Worm (Caenorhabditis elegans): ENCODE measurements around the gene B0303.4.

B0303.4 gene

DNA sequence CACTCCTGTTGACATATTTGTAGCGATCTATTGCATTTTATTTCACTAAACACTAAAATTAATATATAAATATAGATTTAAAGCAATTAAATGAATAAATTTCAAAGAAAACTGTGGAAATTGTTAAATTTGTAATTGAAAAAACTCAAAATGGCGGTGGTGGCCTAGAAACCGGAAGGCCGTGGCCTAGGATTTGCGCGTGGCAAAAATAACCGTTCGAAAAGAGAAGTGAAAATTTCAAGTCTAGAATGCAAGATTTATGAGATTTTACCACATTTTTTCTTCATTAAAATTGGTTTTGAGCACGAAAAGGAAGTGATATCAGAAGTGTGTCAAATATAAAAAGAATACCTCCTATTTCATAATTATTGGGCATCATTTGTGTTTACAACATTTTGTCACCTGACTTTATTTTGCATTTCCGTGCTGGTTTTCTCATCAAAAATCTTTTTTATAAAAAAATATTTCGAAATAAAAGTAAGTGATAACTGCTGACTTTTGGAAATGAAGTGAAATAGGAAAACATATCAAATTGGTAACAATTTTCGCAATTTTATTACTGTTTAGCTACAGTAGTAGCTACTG, 5.9 kb upstream of the B0303.4 start, which contains the start of gene fli-1:
Gene fli-1 (minus strand): TSS at position 58 of the 585 bp plus-strand sequence.
- peak; percentile 88 for TF ChIP-seq xnd-1 (tag; optimal IDR thresholded peaks at IDR 0.05)
- TF ChIP-seq lin-35 (GFP tag; optimal IDR thresholded peaks at IDR 0.05) = no peak
- no peak for TF ChIP-seq lin-40 (tag; optimal IDR thresholded peaks at IDR 0.05)
- no peak for TF ChIP-seq mel-28 (tag; optimal IDR thresholded peaks at IDR 0.05; ENCODE audit: borderline replicate concordance)
- peak; percentile 85 for TF ChIP-seq lin-54 (GFP tag; optimal IDR thresholded peaks at IDR 0.05)
- no peak for TF ChIP-seq nhr-179 (tag; optimal IDR thresholded peaks at IDR 0.05)
- peak; percentile 64; the same call in 1 of the 2 replicates for TF ChIP-seq lir-1 (GFP tag; conservative IDR thresholded peaks at IDR 0.05)
- no peak for TF ChIP-seq hlh-12 (tag; optimal IDR thresholded peaks at IDR 0.05)
- TF ChIP-seq unc-62 (GFP tag; optimal IDR thresholded peaks at IDR 0.05) = no peak
- no peak for TF ChIP-seq sdz-38 (tag; optimal IDR thresholded peaks at IDR 0.05)
- no peak for TF ChIP-seq lag-1 (GFP tag; IDR thresholded peaks at IDR 0.05)
- no peak for TF ChIP-seq C06A6.2 (GFP tag; conservative IDR thresholded peaks at IDR 0.05)
- no peak for TF ChIP-seq ztf-26 (tag; optimal IDR thresholded peaks at IDR 0.05)
- TF ChIP-seq nhr-27 (tag; optimal IDR thresholded peaks at IDR 0.05) = no peak
- TF ChIP-seq egl-44 (GFP tag; IDR thresholded peaks at IDR 0.05) = no peak
- no peak for TF ChIP-seq fkh-3 (tag; optimal IDR thresholded peaks at IDR 0.05)
- peak; percentile 76 for TF ChIP-seq ceh-91 (GFP tag; IDR thresholded peaks at IDR 0.05)
- TF ChIP-seq ama-1 (optimal IDR thresholded peaks at IDR 0.05) = no peak
- no peak for TF ChIP-seq ama-1 (GFP tag; optimal IDR thresholded peaks at IDR 0.05)
- no peak for TF ChIP-seq rcor-1 (GFP tag; IDR thresholded peaks at IDR 0.05)
- no peak; the same call in 1 of the 2 replicates for TF ChIP-seq ekl-4 (GFP tag; IDR thresholded peaks at IDR 0.05)
- TF ChIP-seq hlh-26 (GFP tag; conservative IDR thresholded peaks at IDR 0.05) = no peak
- TF ChIP-seq D2030.7 (GFP tag; IDR thresholded peaks at IDR 0.05) = peak; percentile 73
- no peak for TF ChIP-seq bed-1 (GFP tag; IDR thresholded peaks at IDR 0.05)
- TF ChIP-seq B0019.2 (GFP tag; conservative IDR thresholded peaks at IDR 0.05) = peak; percentile 68; the same call in 1 of the 2 replicates
- peak; percentile 53 for TF ChIP-seq ceh-27 (GFP tag; optimal IDR thresholded peaks at IDR 0.05)
- TF ChIP-seq egrh-3 (GFP tag; IDR thresholded peaks at IDR 0.05) = no peak
- TF ChIP-seq ztf-28 (GFP tag; IDR thresholded peaks at IDR 0.05) = peak; percentile 91
- no peak for TF ChIP-seq zfh-2 (GFP tag; conservative IDR thresholded peaks at IDR 0.05)
- TF ChIP-seq madf-3 (GFP tag; IDR thresholded peaks at IDR 0.05) = peak; percentile 37; the same call in 1 of the 2 replicates
- no peak for TF ChIP-seq mes-4 (tag; optimal IDR thresholded peaks at IDR 0.05)
- TF ChIP-seq F10E7.11 (tag; optimal IDR thresholded peaks at IDR 0.05) = no peak
- no peak for TF ChIP-seq T07F8.4 (tag; optimal IDR thresholded peaks at IDR 0.05)
- TF ChIP-seq nfya-1 (tag; optimal IDR thresholded peaks at IDR 0.05; ENCODE audit: borderline replicate concordance, insufficient read depth) = no peak
- peak; percentile 74 for TF ChIP-seq lsl-1 (GFP tag; optimal IDR thresholded peaks at IDR 0.05)
- no peak for TF ChIP-seq sptf-2 (GFP tag; optimal IDR thresholded peaks at IDR 0.05)
- TF ChIP-seq rpc-1 (optimal IDR thresholded peaks at IDR 0.05) = no peak
- no peak for TF ChIP-seq rpc-1 (tag; optimal IDR thresholded peaks at IDR 0.05)
- TF ChIP-seq hmg-1.2 (GFP tag; IDR thresholded peaks at IDR 0.05) = 0 out of 2 replicates have a peak, but pooled peaks have one; percentile 22
- TF ChIP-seq ztf-22 (GFP tag; optimal IDR thresholded peaks at IDR 0.05) = no peak
- TF ChIP-seq ztf-18 (tag; optimal IDR thresholded peaks at IDR 0.05) = peak; percentile 48
- peak; percentile 1 for TF ChIP-seq snpc-1.1 (tag; optimal IDR thresholded peaks at IDR 0.05; ENCODE audit: insufficient read depth)
- no peak for TF ChIP-seq Y53F4B.3 (GFP tag; IDR thresholded peaks at IDR 0.05)
- peak; percentile 35 for TF ChIP-seq tbp1 (GFP tag; optimal IDR thresholded peaks at IDR 0.05)
- no peak for TF ChIP-seq F55B11.4 (tag; optimal IDR thresholded peaks at IDR 0.05; ENCODE audit: borderline replicate concordance, insufficient read depth)
- TF ChIP-seq attf-3 (GFP tag; conservative IDR thresholded peaks at IDR 0.05) = no peak
- no peak for TF ChIP-seq lin-26 (GFP tag; IDR thresholded peaks at IDR 0.05)
- peak; percentile 75 for TF ChIP-seq F33H1.4 (GFP tag; IDR thresholded peaks at IDR 0.05)
- peak; percentile 88 for TF ChIP-seq unc-130 (GFP tag; optimal IDR thresholded peaks at IDR 0.05)
